Worm (Caenorhabditis elegans) whole organism, L1 larva: ENCODE data around the gene C50H11.13.

ENCODE experiments used
- C16A3.4 ChIP-seq: fragments of 150-350 bp; optimal IDR thresholded peaks from 2 replicates; lab custom pipeline; 2014; ENCODE audit warnings: missing biosample characterization, missing genetic modification characterization
- C34B4.2 ChIP-seq: sonication (generic microtip); optimal IDR thresholded peaks from 2 replicates; lab custom pipeline; 2017; ENCODE audit warnings: mild to moderate bottlenecking, missing genetic modification characterization, missing compliant biosample characterization
- Y116A8C.19 ChIP-seq: sonication (generic microtip); optimal IDR thresholded peaks from 2 replicates; lab custom pipeline; 2016; ENCODE audit warnings: missing compliant biosample characterization, missing genetic modification characterization, borderline replicate concordance
- ceh-63 ChIP-seq: fragments of 200-800 bp; sonication (Bioruptor generic); optimal IDR thresholded peaks from 2 replicates; lab custom pipeline; 2018; ENCODE audit warnings: mild to moderate bottlenecking, missing genetic modification characterization, missing compliant biosample characterization
- ceh-82 ChIP-seq, 3 experiments: fragments of 150-350 bp in 1 of 3; sonication (generic microtip) in 2 of 3; optimal IDR thresholded peaks; 2 replicates each; lab custom pipeline; 2014 to 2017; ENCODE audit warnings: missing biosample characterization in 3 of 3, missing genetic modification characterization in 3 of 3
- ceh-88 ChIP-seq: fragments of 200-800 bp; sonication (Bioruptor generic); IDR thresholded peaks from 2 replicates; pipeline ENCODE4 v1.3.6; 2022; ENCODE audit warnings: missing genetic modification characterization, missing compliant biosample characterization
- ceh-90 ChIP-seq: sonication (generic microtip); optimal IDR thresholded peaks from 2 replicates; lab custom pipeline; 2016; ENCODE audit warnings: missing genetic modification characterization, missing compliant biosample characterization
- ces-1 ChIP-seq: fragments of 150-350 bp; optimal IDR thresholded peaks from 2 replicates; lab custom pipeline; 2014; ENCODE audit warnings: missing biosample characterization, missing genetic modification reagents, missing genetic modification characterization
- dpl-1 ChIP-seq, 3 experiments: fragments of 150-350 bp in 2 of 3; sonication (generic microtip) in 1 of 3; optimal IDR thresholded peaks; 2 replicates each; lab custom pipeline; 2014 to 2017; ENCODE audit warnings: missing biosample characterization in 3 of 3, missing genetic modification characterization in 3 of 3, missing genetic modification reagents in 3 of 3
- efl-1 ChIP-seq, 4 experiments: fragments of 150-350 bp; optimal IDR thresholded peaks in 3 of 4; peaks in 1 of 4; 1 replicate in 1 of 4; 2 replicates in 3 of 4; lab custom pipeline; 2014; ENCODE audit warnings: missing biosample characterization in 2 of 4, missing genetic modification characterization in 2 of 4, missing genetic modification reagents in 2 of 4
- efl-3 ChIP-seq: fragments of 200-800 bp; sonication (Bioruptor generic); optimal IDR thresholded peaks from 2 replicates; lab custom pipeline; 2018; ENCODE audit warnings: mild to moderate bottlenecking, missing genetic modification characterization, missing compliant biosample characterization
- egl-27 ChIP-seq, 2 experiments: fragments of 150-350 bp in 1 of 2; sonication (generic microtip); optimal IDR thresholded peaks; 3 replicates each; lab custom pipeline; 2017 to 2018; ENCODE audit warnings: missing biosample characterization in 2 of 2, missing genetic modification characterization in 2 of 2, missing genetic modification reagents in 2 of 2
- fkh-10 ChIP-seq: sonication (generic microtip); optimal IDR thresholded peaks from 2 replicates; lab custom pipeline; 2017; ENCODE audit warnings: missing biosample characterization, missing genetic modification reagents, missing genetic modification characterization
- fkh-4 ChIP-seq: sonication (generic microtip); optimal IDR thresholded peaks from 2 replicates; lab custom pipeline; 2016; ENCODE audit warnings: missing compliant biosample characterization, missing genetic modification characterization, borderline replicate concordance
- fkh-8 ChIP-seq: sonication (generic microtip); optimal IDR thresholded peaks from 2 replicates; lab custom pipeline; 2016; ENCODE audit warnings: mild to moderate bottlenecking, missing genetic modification characterization, missing compliant biosample characterization
- hlh-17 ChIP-seq: fragments of 200-800 bp; sonication (Bioruptor generic); optimal IDR thresholded peaks from 2 replicates; lab custom pipeline; 2018; ENCODE audit warnings: missing genetic modification characterization, mild to moderate bottlenecking, missing compliant biosample characterization, moderate library complexity, borderline replicate concordance
- isw-1 ChIP-seq: fragments of 200-800 bp; sonication (Bioruptor generic); IDR thresholded peaks from 2 replicates; pipeline ENCODE4 v1.3.6; 2022; ENCODE audit warnings: missing genetic modification characterization, missing compliant biosample characterization
- lin-13 ChIP-seq: fragments of 150-350 bp; optimal IDR thresholded peaks from 2 replicates; lab custom pipeline; 2014; ENCODE audit warnings: missing biosample characterization, missing genetic modification reagents, missing genetic modification characterization
- lin-14 ChIP-seq: fragments of 200-800 bp; sonication (Bioruptor generic); optimal IDR thresholded peaks from 2 replicates; lab custom pipeline; 2018; ENCODE audit warnings: mild to moderate bottlenecking, missing genetic modification characterization, moderate library complexity, missing compliant biosample characterization
- lin-15B ChIP-seq: fragments of 150-350 bp; sonication (generic microtip); optimal IDR thresholded peaks from 3 replicates; lab custom pipeline; 2014; ENCODE audit warnings: missing biosample characterization, missing genetic modification characterization
- lin-35 ChIP-seq, 2 experiments: fragments of 150-350 bp; optimal IDR thresholded peaks; 2 replicates each; lab custom pipeline; 2014; ENCODE audit warnings: missing biosample characterization in 2 of 2, missing genetic modification characterization in 2 of 2, missing genetic modification reagents in 2 of 2
- mab-9 ChIP-seq: fragments of 200-800 bp; sonication (Bioruptor generic); IDR thresholded peaks from 2 replicates; pipeline ENCODE4 v1.3.6; 2022; ENCODE audit warnings: missing genetic modification reagents, missing genetic modification characterization, missing compliant biosample characterization
- mef-2 ChIP-seq: fragments of 150-350 bp; optimal IDR thresholded peaks from 2 replicates; lab custom pipeline; 2014; ENCODE audit warnings: missing biosample characterization, missing genetic modification characterization
- nhr-11 ChIP-seq: fragments of 150-350 bp; optimal IDR thresholded peaks from 2 replicates; lab custom pipeline; 2014; ENCODE audit warnings: missing biosample characterization, missing genetic modification characterization
- nhr-19 ChIP-seq: fragments of 200-800 bp; sonication (Bioruptor generic); conservative IDR thresholded peaks from 2 replicates; pipeline ENCODE4 v1.3.6; 2022; ENCODE audit warnings: missing genetic modification characterization, missing compliant biosample characterization
- nhr-20 ChIP-seq: sonication (generic microtip); optimal IDR thresholded peaks from 2 replicates; lab custom pipeline; 2016; ENCODE audit warnings: mild to moderate bottlenecking, missing genetic modification characterization, missing compliant biosample characterization
- nhr-28 ChIP-seq: fragments of 150-350 bp; optimal IDR thresholded peaks from 2 replicates; lab custom pipeline; 2014; ENCODE audit warnings: missing biosample characterization, missing genetic modification characterization
- nhr-76 ChIP-seq: sonication (generic microtip); optimal IDR thresholded peaks from 2 replicates; lab custom pipeline; 2017; ENCODE audit warnings: missing biosample characterization, missing genetic modification characterization
- nhr-84 ChIP-seq: sonication (generic microtip); optimal IDR thresholded peaks from 2 replicates; lab custom pipeline; 2017; ENCODE audit warnings: missing biosample characterization, missing genetic modification characterization
- nhr-90 ChIP-seq: sonication (generic microtip); optimal IDR thresholded peaks from 2 replicates; lab custom pipeline; 2016; ENCODE audit warnings: mild to moderate bottlenecking, missing genetic modification characterization, missing compliant biosample characterization; ENCODE audit not compliant: poor library complexity
- pag-3 ChIP-seq: sonication (generic microtip); optimal IDR thresholded peaks from 2 replicates; lab custom pipeline; 2017; ENCODE audit warnings: missing genetic modification characterization, mild to moderate bottlenecking, missing compliant biosample characterization, antibody characterized with exemption, borderline replicate concordance; ENCODE audit not compliant: insufficient read depth
- pqm-1 ChIP-seq: sonication (generic microtip); optimal IDR thresholded peaks from 3 replicates; lab custom pipeline; 2017; ENCODE audit warnings: missing biosample characterization, missing genetic modification characterization
- snpc-4 ChIP-seq: fragments of 150-350 bp; optimal IDR thresholded peaks from 2 replicates; lab custom pipeline; 2014; ENCODE audit warnings: missing biosample characterization, missing genetic modification characterization
- sox-4 ChIP-seq: sonication (generic microtip); optimal IDR thresholded peaks from 2 replicates; lab custom pipeline; 2016; ENCODE audit warnings: missing genetic modification characterization, missing compliant biosample characterization
- sup-37 ChIP-seq: fragments of 200-800 bp; sonication (Bioruptor generic); optimal IDR thresholded peaks from 2 replicates; lab custom pipeline; 2018; ENCODE audit warnings: mild to moderate bottlenecking, missing genetic modification characterization, missing compliant biosample characterization
- tlp-1 ChIP-seq: fragments of 150-350 bp; optimal IDR thresholded peaks from 2 replicates; lab custom pipeline; 2014; ENCODE audit warnings: missing biosample characterization, missing genetic modification characterization
- unc-130 ChIP-seq: fragments of 150-350 bp; optimal IDR thresholded peaks from 2 replicates; lab custom pipeline; 2017; ENCODE audit warnings: missing biosample characterization, missing genetic modification characterization, inconsistent platforms
- unc-30 ChIP-seq: sonication (generic microtip); optimal IDR thresholded peaks from 2 replicates; lab custom pipeline; 2017; ENCODE audit warnings: missing biosample characterization, missing genetic modification characterization
- unc-62 ChIP-seq: fragments of 150-350 bp; optimal IDR thresholded peaks from 2 replicates; lab custom pipeline; 2014; ENCODE audit warnings: missing biosample characterization, missing genetic modification reagents, missing genetic modification characterization
- unc-86 ChIP-seq: sonication (generic microtip); optimal IDR thresholded peaks from 2 replicates; lab custom pipeline; 2016; ENCODE audit warnings: missing genetic modification characterization, missing compliant biosample characterization
- vab-15 ChIP-seq: sonication (generic microtip); optimal IDR thresholded peaks from 2 replicates; lab custom pipeline; 2017; ENCODE audit warnings: missing genotype, mild to moderate bottlenecking, missing genetic modification characterization, missing compliant biosample characterization
- ztf-11 ChIP-seq, 2 experiments: sonication (generic microtip); optimal IDR thresholded peaks; 2 replicates each; lab custom pipeline; 2016 to 2017; ENCODE audit warnings: missing genetic modification characterization in 2 of 2, missing biosample characterization in 1 of 2, missing compliant biosample characterization in 1 of 2

The C50H11.13 gene

ce11 chrV:3088768-3089167 is 17.3 kb upstream of the C50H11.13 start, which contains the start of gene acs-21:
Gene acs-21, plus strand, starts transcription at chrV:3089068.
- TF ChIP-seq unc-62 (GFP tag; lab: Kevin White, UChicago) (no peak), unc-30 (tag; lab: Kevin White, UChicago) (no peak), sox-4 (tag; lab: Kevin White, UChicago) (no peak)

ce11 chrV:3086260-3086659 is 14.8 kb upstream of the C50H11.13 start, which contains the start of gene srt-8:
Gene srt-8, plus strand, starts transcription at chrV:3086560.
- TF ChIP-seq unc-130 (tag; lab: Kevin White, UChicago): no peak
- no peak for TF ChIP-seq lin-15B (tag; lab: Kevin White, UChicago)
- no peak for TF ChIP-seq tlp-1
- TF ChIP-seq C16A3.4 (tag; lab: Kevin White, UChicago): no peak
- no peak for TF ChIP-seq isw-1
- no peak for TF ChIP-seq ztf-11 (tag; optimal IDR thresholded peaks at IDR 0.05; lab: Kevin White, UChicago)

ce11 chrV:3081471-3081870 is 10.0 kb upstream of the C50H11.13 start, which contains the start of gene srt-7:
Gene srt-7, plus strand, starts transcription at chrV:3081771.
- TF ChIP-seq hlh-17 (GFP tag; lab: Kevin White, UChicago) (no peak), unc-30 (tag; lab: Kevin White, UChicago) (no peak), pqm-1 (tag; lab: Kevin White, UChicago) (no peak), egl-27 (tag; optimal IDR thresholded peaks at IDR 0.05; lab: Kevin White, UChicago) (no peak)

- no peak for TF ChIP-seq sup-37
- no peak for TF ChIP-seq ceh-90 (tag; lab: Kevin White, UChicago)
Measured at ce11 chrV:3080792-3081191, 9.3 kb upstream of the C50H11.13 start, which contains the start of gene srt-5. Gene srt-5, minus strand, starts transcription at chrV:3080892.

- TF ChIP-seq vab-15 (no peak), sup-37 (no peak), lin-13 (GFP tag; lab: Kevin White, UChicago) (no peak), nhr-76 (tag; lab: Kevin White, UChicago) (no peak), sox-4 (tag; lab: Kevin White, UChicago) (no peak), ces-1 (GFP tag; lab: Kevin White, UChicago) (no peak), Y116A8C.19 (no peak), lin-35 (GFP tag; optimal IDR thresholded peaks at IDR 0.05; lab: Kevin White, UChicago) (no peak), mef-2 (tag; lab: Kevin White, UChicago) (no peak), ceh-82 (tag; optimal IDR thresholded peaks at IDR 0.05; lab: Kevin White, UChicago) (no peak), dpl-1 (GFP tag; optimal IDR thresholded peaks at IDR 0.05; lab: Kevin White, UChicago) (no peak), nhr-20 (tag; lab: Kevin White, UChicago) (no peak), fkh-8 (tag; lab: Kevin White, UChicago) (no peak), efl-3 (GFP tag; lab: Kevin White, UChicago) (no peak), nhr-90 (tag; lab: Kevin White, UChicago) (no peak), ceh-63 (no peak), lin-14 (GFP tag; lab: Kevin White, UChicago) (no peak), unc-30 (tag; lab: Kevin White, UChicago) (no peak), C34B4.2 (tag; lab: Kevin White, UChicago) (no peak)
Measured at ce11 chrV:3069101-3069500, 2.3 kb downstream of the C50H11.13 start, which contains the start of gene str-40. Gene str-40, minus strand, starts transcription at chrV:3069201.

ce11 chrV:3065928-3066327 is 5.5 kb downstream of the C50H11.13 start, which contains the start of gene srh-185:
Gene srh-185, plus strand, starts transcription at chrV:3066228.
- TF ChIP-seq nhr-19 (GFP tag; lab: Robert Waterston, UW) (no peak), nhr-28 (tag; lab: Kevin White, UChicago) (no peak), snpc-4 (no peak), unc-86 (tag; lab: Kevin White, UChicago) (no peak), pqm-1 (tag; lab: Kevin White, UChicago) (no peak), nhr-84 (no peak), lin-15B (tag; lab: Kevin White, UChicago) (no peak), egl-27 (tag; optimal IDR thresholded peaks at IDR 0.05; lab: Kevin White, UChicago) (no peak), ceh-88 (GFP tag; lab: Robert Waterston, UW) (no peak), efl-1 (optimal IDR thresholded peaks at IDR 0.05; lab: Kevin White, UChicago) (no peak), efl-1 (GFP tag; optimal IDR thresholded peaks at IDR 0.05 in 1 of 2; lab: Kevin White, UChicago) (no peak), mab-9 (GFP tag; lab: Robert Waterston, UW) (no peak), fkh-10 (GFP tag; lab: Kevin White, UChicago) (no peak), ces-1 (GFP tag; lab: Kevin White, UChicago) (no peak), efl-3 (GFP tag; lab: Kevin White, UChicago) (no peak), fkh-4 (tag; lab: Kevin White, UChicago) (no peak), nhr-11 (tag; lab: Kevin White, UChicago) (no peak), pag-3 (tag; lab: Kevin White, UChicago) (no peak)
